Fruit fly (Drosophila melanogaster): Measurements from ENCODE around the gene CG31650.

dm6 chr2L:5025557-5025956, 19.0 kb downstream of the CG31650 start:
- TF ChIP-seq CTCF (optimal IDR thresholded peaks at IDR 0.05) (no peak), CG8478 (optimal IDR thresholded peaks at IDR 0.05) (no peak)

Measured in S2 (cell line).